Fruit fly (Drosophila melanogaster) Kc167 (cell line): ENCODE data around the gene CG15743.

ENCODE experiments used
- h ChIP-seq: fragments of >200 bp; optimal IDR thresholded peaks from 3 replicates; lab custom pipeline; 2018; ENCODE audit warnings: missing external identifiers
- ttk ChIP-seq: sonication (Bioruptor generic); optimal IDR thresholded peaks from 2 replicates; lab custom pipeline; 2017; ENCODE audit warnings: missing external identifiers

- TF ChIP-seq h (lab: Kevin White, UChicago) (no peak), ttk (no peak)
Measured at dm6 chrX:13325310-13325709, 39.8 kb downstream of the CG15743 start.
